Worm (Caenorhabditis elegans): ENCODE data around the gene alh-8.

DNA sequence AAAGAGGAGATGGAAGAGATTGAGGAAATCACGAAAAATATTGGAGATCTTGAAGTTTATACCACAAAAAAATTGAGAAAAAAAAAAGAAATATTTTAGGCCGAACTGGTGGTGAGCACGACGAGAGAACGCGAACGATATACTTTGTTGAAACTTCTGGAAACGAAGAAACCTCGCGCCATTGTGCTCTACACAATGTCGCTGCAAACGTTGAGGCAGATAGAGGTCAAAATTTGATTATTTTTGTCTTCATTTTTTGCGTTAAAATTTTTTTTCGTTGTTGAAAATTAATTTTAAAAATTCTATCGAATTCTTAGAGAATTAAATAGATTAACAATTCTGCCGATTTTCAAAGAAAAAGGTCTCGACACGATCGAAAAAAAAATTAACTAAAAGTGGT, 28.2 kb upstream of the alh-8 start:
- TF ChIP-seq nhr-237 (tag; optimal IDR thresholded peaks at IDR 0.05) (no peak), lin-15B (tag; optimal IDR thresholded peaks at IDR 0.05) (no peak)

All from whole organism, L4 larva.